Fruit fly (Drosophila melanogaster) whole organism, adult: Measurements from ENCODE around the gene CG5254.

Experiments used
- CG11617 ChIP-seq: fragments of 200-800 bp; sonication (Bioruptor generic); optimal IDR thresholded peaks from 2 replicates; lab custom pipeline; 2017; ENCODE audit warnings: mild to moderate bottlenecking, missing biosample characterization, missing genetic modification reagents, missing genetic modification characterization
- CG12768 ChIP-seq: fragments of 200-800 bp; sonication (Bioruptor generic); optimal IDR thresholded peaks from 2 replicates; lab custom pipeline; 2017; ENCODE audit warnings: missing biosample characterization, missing genetic modification characterization, mild to moderate bottlenecking, moderate library complexity, missing genetic modification reagents
- CG14711 ChIP-seq: fragments of 200-800 bp; sonication (Bioruptor generic); optimal IDR thresholded peaks from 2 replicates; lab custom pipeline; 2018; ENCODE audit warnings: missing biosample characterization, mild to moderate bottlenecking, missing genetic modification characterization, moderate library complexity
- CG1620 ChIP-seq: fragments of 200-800 bp; sonication (Bioruptor generic); optimal IDR thresholded peaks from 2 replicates; lab custom pipeline; 2016; ENCODE audit warnings: missing biosample characterization, missing genetic modification characterization
- CG33017 ChIP-seq: fragments of 200-800 bp; sonication (Bioruptor generic); optimal IDR thresholded peaks from 2 replicates; lab custom pipeline; 2018; ENCODE audit warnings: missing biosample characterization, mild to moderate bottlenecking, missing genetic modification characterization, moderate library complexity
- CG5204 ChIP-seq: fragments of 200-800 bp; sonication (Bioruptor generic); optimal IDR thresholded peaks from 2 replicates; lab custom pipeline; 2016; ENCODE audit warnings: missing biosample characterization, missing genetic modification characterization
- CG7045 ChIP-seq: fragments of 200-800 bp; sonication (Bioruptor generic); optimal IDR thresholded peaks from 2 replicates; lab custom pipeline; 2017; ENCODE audit warnings: missing biosample characterization, mild to moderate bottlenecking, missing genetic modification characterization
- CG7101 ChIP-seq: fragments of 200-800 bp; sonication (Bioruptor generic); optimal IDR thresholded peaks from 2 replicates; lab custom pipeline; 2018; ENCODE audit warnings: missing biosample characterization, mild to moderate bottlenecking, missing genetic modification characterization, moderate library complexity
- Clk ChIP-seq: fragments of 200-800 bp; sonication (Bioruptor generic); optimal IDR thresholded peaks from 2 replicates; lab custom pipeline; 2017; ENCODE audit warnings: missing biosample characterization, missing genetic modification characterization
- Crg-1 ChIP-seq: fragments of 200-800 bp; sonication (Bioruptor generic); optimal IDR thresholded peaks from 2 replicates; lab custom pipeline; 2016; ENCODE audit warnings: missing biosample characterization, missing genetic modification characterization
- Hr96 ChIP-seq: fragments of 200-800 bp; sonication (Bioruptor generic); optimal IDR thresholded peaks from 2 replicates; lab custom pipeline; 2016; ENCODE audit warnings: missing biosample characterization, missing genetic modification characterization
- Mnt ChIP-seq: fragments of 200-800 bp; sonication (Bioruptor generic); optimal IDR thresholded peaks from 2 replicates; lab custom pipeline; 2016; ENCODE audit warnings: missing biosample characterization, mild to moderate bottlenecking, missing genetic modification characterization
- bab1 ChIP-seq: fragments of 200-800 bp; sonication (Bioruptor generic); optimal IDR thresholded peaks from 3 replicates; lab custom pipeline; 2019; ENCODE audit warnings: missing biosample characterization, mild to moderate bottlenecking, missing genetic modification characterization, moderate library complexity
- cic ChIP-seq: fragments of 200-800 bp; sonication (Bioruptor generic); optimal IDR thresholded peaks from 2 replicates; lab custom pipeline; 2017; ENCODE audit warnings: missing biosample characterization, mild to moderate bottlenecking, missing genetic modification characterization, moderate library complexity
- cnc ChIP-seq, 2 experiments: fragments of >200 bp; optimal IDR thresholded peaks; 2 replicates each; lab custom pipeline; 2017
- kay ChIP-seq: fragments of 200-800 bp; sonication (Bioruptor generic); peaks from one replicate; lab custom pipeline; 2016; ENCODE audit warnings: missing biosample characterization, missing genetic modification characterization, borderline replicate concordance
- ovo ChIP-seq: fragments of 200-800 bp; sonication (Bioruptor generic); optimal IDR thresholded peaks from 2 replicates; lab custom pipeline; 2016; ENCODE audit warnings: missing biosample characterization, missing genetic modification characterization
- pad ChIP-seq: fragments of 200-800 bp; sonication (Bioruptor generic); optimal IDR thresholded peaks from 3 replicates; lab custom pipeline; 2017; ENCODE audit warnings: missing biosample characterization, missing genetic modification characterization, mild to moderate bottlenecking, moderate library complexity, missing genetic modification reagents
- tj ChIP-seq: fragments of 200-800 bp; sonication (Bioruptor generic); optimal IDR thresholded peaks from 3 replicates; lab custom pipeline; 2017; ENCODE audit warnings: missing biosample characterization, mild to moderate bottlenecking, missing genetic modification characterization, moderate library complexity
- toe ChIP-seq: fragments of 200-800 bp; sonication (Bioruptor generic); optimal IDR thresholded peaks from 2 replicates; lab custom pipeline; 2016; ENCODE audit warnings: missing biosample characterization, missing genetic modification characterization

Gene CG5254

dm6 chrX:772305-772986 is 22.3 kb downstream of the CG5254 start:
- TF ChIP-seq CG14711 (tag; lab: Kevin White, UChicago) (no peak), kay (GFP tag; lab: Kevin White, UChicago) (no peak), pad (GFP tag; lab: Kevin White, UChicago) (no peak), CG1620 (GFP tag; lab: Kevin White, UChicago) (no peak), ovo (no peak), cic (no peak), Crg-1 (no peak), CG11617 (no peak), bab1 (GFP tag; lab: Kevin White, UChicago) (no peak), CG5204 (no peak), CG7045 (GFP tag; lab: Kevin White, UChicago) (no peak), CG33017 (tag; lab: Kevin White, UChicago) (no peak), CG12768 (GFP tag; lab: Kevin White, UChicago) (no peak)

DNA sequence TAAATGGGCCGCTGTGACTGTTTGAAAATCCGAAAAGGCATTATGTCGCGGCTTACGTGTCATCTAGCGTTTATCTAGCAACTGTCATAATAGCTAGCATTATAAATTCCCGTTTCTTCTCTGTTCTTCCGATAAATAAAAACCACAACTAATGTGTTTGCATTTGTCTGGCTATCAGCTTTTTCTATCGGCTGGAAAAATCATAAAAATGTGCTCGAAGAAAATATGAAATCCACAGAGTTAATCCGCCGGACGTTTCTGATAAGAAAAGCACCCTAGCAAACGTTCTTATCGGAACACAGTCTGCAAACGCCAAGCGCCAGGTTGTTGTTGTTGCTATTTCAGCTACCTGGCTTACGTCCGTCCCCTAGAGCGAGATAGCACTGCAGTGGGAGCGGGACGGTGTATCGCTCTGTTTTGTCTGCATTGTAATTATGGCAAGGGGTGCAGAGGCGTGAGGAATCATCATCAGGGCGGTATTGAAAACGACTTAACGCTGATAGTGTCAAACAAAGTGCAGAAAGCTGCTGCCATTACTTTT is 24.1 kb downstream of the CG5254 start:
- no peak for TF ChIP-seq bab1 (GFP tag; lab: Kevin White, UChicago)
- TF ChIP-seq Crg-1 = no peak
- no peak for TF ChIP-seq Clk (GFP tag; lab: Kevin White, UChicago)
- TF ChIP-seq tj (GFP tag; lab: Kevin White, UChicago) = no peak
- TF ChIP-seq Mnt (GFP tag; lab: Kevin White, UChicago) = no peak
- TF ChIP-seq CG11617 = no peak
- TF ChIP-seq Hr96 = no peak
- no peak for TF ChIP-seq kay (GFP tag; lab: Kevin White, UChicago)
- no peak for TF ChIP-seq ovo
- TF ChIP-seq toe = no peak
- TF ChIP-seq pad (GFP tag; lab: Kevin White, UChicago) = no peak
- no peak for TF ChIP-seq CG33017 (tag; lab: Kevin White, UChicago)
- no peak for TF ChIP-seq cnc (optimal IDR thresholded peaks at IDR 0.05; lab: Kevin White, UChicago)
- TF ChIP-seq CG5204 = no peak
- TF ChIP-seq CG14711 (tag; lab: Kevin White, UChicago) = no peak
- TF ChIP-seq CG12768 (GFP tag; lab: Kevin White, UChicago) = no peak

DNA sequence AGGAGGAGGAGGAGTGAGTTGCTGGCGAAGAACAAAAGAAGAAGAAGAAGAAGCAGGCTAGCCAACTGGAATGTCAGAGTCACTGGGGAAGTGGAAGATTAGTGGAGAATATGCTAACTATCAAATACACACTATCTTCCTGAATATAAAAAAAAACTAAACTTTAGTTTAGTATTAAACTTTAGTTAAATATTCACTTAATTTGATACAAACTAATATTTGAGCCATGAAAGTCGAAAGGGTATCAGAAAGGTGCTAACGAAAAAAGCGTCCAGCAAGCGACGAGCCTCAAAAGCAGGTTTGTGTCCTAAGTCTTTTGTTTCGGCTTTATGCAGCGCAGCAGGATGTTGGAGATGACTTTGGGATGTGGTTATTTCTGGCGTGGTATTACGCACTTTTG is 25.0 kb downstream of the CG5254 start:
- TF ChIP-seq Mnt (GFP tag; lab: Kevin White, UChicago) = no peak
- TF ChIP-seq Crg-1 = no peak
- no peak for TF ChIP-seq CG5204
- no peak for TF ChIP-seq cnc (optimal IDR thresholded peaks at IDR 0.05; lab: Kevin White, UChicago)
- no peak for TF ChIP-seq CG14711 (tag; lab: Kevin White, UChicago)
- TF ChIP-seq kay (GFP tag; lab: Kevin White, UChicago) = no peak
- no peak for TF ChIP-seq CG11617

- TF ChIP-seq CG33017 (tag; lab: Kevin White, UChicago) = no peak
- no peak for TF ChIP-seq CG14711 (tag; lab: Kevin White, UChicago)
- TF ChIP-seq CG7045 (GFP tag; lab: Kevin White, UChicago) = no peak
- no peak for TF ChIP-seq ovo
- no peak for TF ChIP-seq Clk (GFP tag; lab: Kevin White, UChicago)
- TF ChIP-seq tj (GFP tag; lab: Kevin White, UChicago) = no peak
- TF ChIP-seq CG7101 = no peak
- no peak for TF ChIP-seq CG12768 (GFP tag; lab: Kevin White, UChicago)
- TF ChIP-seq kay (GFP tag; lab: Kevin White, UChicago) = no peak
- TF ChIP-seq Crg-1 = no peak
- no peak for TF ChIP-seq CG5204
- no peak for TF ChIP-seq toe
- no peak for TF ChIP-seq Hr96
- TF ChIP-seq CG11617 = no peak
Measured at dm6 chrX:779344-779743, 29.2 kb downstream of the CG5254 start.

dm6 chrX:784456-784855 is 34.3 kb downstream of the CG5254 start, which contains the start of gene tw:
Gene tw, plus strand, starts transcription at chrX:784746.
- no peak for TF ChIP-seq kay (GFP tag; lab: Kevin White, UChicago)
- TF ChIP-seq Mnt (GFP tag; lab: Kevin White, UChicago) = no peak
- TF ChIP-seq tj (GFP tag; lab: Kevin White, UChicago) = no peak
- TF ChIP-seq CG5204 = no peak
- TF ChIP-seq bab1 (GFP tag; lab: Kevin White, UChicago) = no peak
- no peak for TF ChIP-seq CG12768 (GFP tag; lab: Kevin White, UChicago)
- TF ChIP-seq cic = no peak
- no peak for TF ChIP-seq CG11617
- no peak for TF ChIP-seq CG33017 (tag; lab: Kevin White, UChicago)
- TF ChIP-seq cnc (optimal IDR thresholded peaks at IDR 0.05; lab: Kevin White, UChicago) = no peak
- TF ChIP-seq Crg-1 = no peak
- no peak for TF ChIP-seq Hr96
- TF ChIP-seq ovo = no peak
- no peak for TF ChIP-seq pad (GFP tag; lab: Kevin White, UChicago)
- no peak for TF ChIP-seq CG7045 (GFP tag; lab: Kevin White, UChicago)
- TF ChIP-seq CG7101 = no peak
- no peak for TF ChIP-seq Clk (GFP tag; lab: Kevin White, UChicago)
- no peak for TF ChIP-seq CG1620 (GFP tag; lab: Kevin White, UChicago)

DNA sequence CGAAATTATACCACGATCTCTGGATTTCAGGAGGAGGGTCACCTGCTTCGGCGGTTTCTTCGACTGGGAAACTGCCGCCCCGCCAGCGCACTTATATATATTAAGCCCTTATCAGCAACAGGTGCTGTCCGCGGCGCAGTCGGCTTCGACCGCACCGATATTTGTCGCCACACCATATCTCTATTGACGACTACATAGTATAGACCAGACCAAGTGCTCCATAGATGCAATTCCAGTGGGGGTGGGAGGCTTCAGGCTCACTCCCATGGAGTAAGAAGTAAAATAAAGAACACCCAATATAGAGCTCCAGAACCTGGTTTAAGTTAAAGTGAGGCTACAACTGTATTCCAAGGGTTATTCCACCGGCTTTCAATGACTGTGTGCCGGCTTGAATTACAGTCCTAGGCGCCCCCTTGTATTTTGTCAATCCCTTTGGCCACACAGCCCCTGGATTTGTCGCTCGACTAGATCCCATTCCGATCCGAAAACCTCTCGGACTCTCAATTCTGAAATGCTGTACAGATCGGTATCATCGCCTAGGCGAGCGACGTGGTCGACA is 40.0 kb downstream of the CG5254 start, which contains the start of gene CG13360:
Gene CG13360, minus strand, starts transcription at position 51 of the 559 bp plus-strand sequence.
- TF ChIP-seq CG7101 (peak; percentile 22), bab1 (GFP tag; lab: Kevin White, UChicago) (no peak), CG12768 (GFP tag; lab: Kevin White, UChicago) (peak; percentile 22), pad (GFP tag; lab: Kevin White, UChicago) (no peak), CG11617 (peak; percentile 2), toe (no peak), CG5204 (no peak), CG14711 (tag; lab: Kevin White, UChicago) (no peak), cnc (optimal IDR thresholded peaks at IDR 0.05; lab: Kevin White, UChicago) (no peak), Mnt (GFP tag; lab: Kevin White, UChicago) (no peak), Crg-1 (no peak), CG1620 (GFP tag; lab: Kevin White, UChicago) (no peak), kay (GFP tag; lab: Kevin White, UChicago) (no peak), CG7045 (GFP tag; lab: Kevin White, UChicago) (no peak)
